Fruit fly (Drosophila melanogaster) whole organism, embryonic: ENCODE data around the gene Vm26Aa.
A peak's percentile ranks its signal among the peaks of the same experiment; 100 is the strongest.

Experiments
- Ada2b ChIP-seq: fragments of 200-800 bp; sonication (Bioruptor generic); IDR thresholded peaks from 2 replicates; pipeline ENCODE4 v1.3.6; 2022; ENCODE audit warnings: missing biosample characterization, missing genetic modification characterization
- Asciz ChIP-seq: fragments of 200-800 bp; sonication (Bioruptor generic); optimal IDR thresholded peaks from 2 replicates; lab custom pipeline; 2017; ENCODE audit warnings: missing biosample characterization, mild to moderate bottlenecking, missing genetic modification characterization, missing genetic modification reagents
- Atf-2 ChIP-seq: fragments of 200-800 bp; sonication (Bioruptor generic); optimal IDR thresholded peaks from 2 replicates; lab custom pipeline; 2016; ENCODE audit warnings: missing biosample characterization, missing genetic modification characterization
- CG10209 ChIP-seq: fragments of 200-800 bp; sonication (Bioruptor generic); optimal IDR thresholded peaks from 3 replicates; lab custom pipeline; 2017; ENCODE audit warnings: missing biosample characterization, mild to moderate bottlenecking, missing genetic modification characterization, missing genetic modification reagents
- CG10462 ChIP-seq: fragments of 200-800 bp; sonication (Bioruptor generic); optimal IDR thresholded peaks from 2 replicates; lab custom pipeline; 2016; ENCODE audit warnings: missing biosample characterization, missing genetic modification characterization
- CG12155 ChIP-seq: fragments of 200-800 bp; sonication (Bioruptor generic); optimal IDR thresholded peaks from 3 replicates; lab custom pipeline; 2016; ENCODE audit warnings: missing biosample characterization, missing genetic modification characterization
- CG12391 ChIP-seq: fragments of 200-800 bp; sonication (Bioruptor generic); optimal IDR thresholded peaks from 3 replicates; lab custom pipeline; 2018; ENCODE audit warnings: missing biosample characterization, mild to moderate bottlenecking, missing genetic modification characterization, moderate library complexity
- CG12744 ChIP-seq: fragments of 200-800 bp; sonication (Bioruptor generic); optimal IDR thresholded peaks from 2 replicates; lab custom pipeline; 2016; ENCODE audit warnings: missing biosample characterization, missing genetic modification characterization
- CG15696 ChIP-seq: fragments of 200-800 bp; sonication (Bioruptor generic); optimal IDR thresholded peaks from 2 replicates; lab custom pipeline; 2019; ENCODE audit warnings: missing biosample characterization, mild to moderate bottlenecking, missing genetic modification characterization, moderate library complexity
- CG2199 ChIP-seq: fragments of 200-800 bp; sonication (Bioruptor generic); IDR thresholded peaks from 3 replicates; pipeline ENCODE4 v1.3.6; 2022; ENCODE audit warnings: missing biosample characterization, missing genetic modification characterization
- CG3065 ChIP-seq: fragments of 200-800 bp; sonication (Bioruptor generic); optimal IDR thresholded peaks from 2 replicates; lab custom pipeline; 2016; ENCODE audit warnings: missing biosample characterization, missing genetic modification characterization
- CG32767 ChIP-seq: fragments of 200-800 bp; sonication (Bioruptor generic); IDR thresholded peaks from 2 replicates; pipeline ENCODE4 v1.3.6; 2022; ENCODE audit warnings: missing biosample characterization, missing genetic modification characterization
- CG4404 ChIP-seq: fragments of 200-800 bp; sonication (Bioruptor generic); IDR thresholded peaks from 2 replicates; pipeline ENCODE4 v1.3.6; 2022; ENCODE audit warnings: missing biosample characterization, missing genetic modification characterization
- CG6791 ChIP-seq: fragments of 200-800 bp; sonication (Bioruptor generic); IDR thresholded peaks from 3 replicates; pipeline ENCODE4 v1.3.6; 2022; ENCODE audit warnings: missing biosample characterization, missing genetic modification characterization; ENCODE audit not compliant: partially characterized antibody
- CG6854 ChIP-seq: fragments of 200-800 bp; sonication (Bioruptor generic); optimal IDR thresholded peaks from 3 replicates; lab custom pipeline; 2017; ENCODE audit warnings: missing biosample characterization, mild to moderate bottlenecking, missing genetic modification characterization
- CG7271 ChIP-seq: fragments of 200-800 bp; sonication (Bioruptor generic); optimal IDR thresholded peaks from 2 replicates; lab custom pipeline; 2018; ENCODE audit warnings: missing biosample characterization, mild to moderate bottlenecking, missing genetic modification characterization, moderate library complexity
- CG7786 ChIP-seq: fragments of 200-800 bp; sonication (Bioruptor generic); optimal IDR thresholded peaks from 2 replicates; lab custom pipeline; 2016; ENCODE audit warnings: missing biosample characterization, missing genetic modification characterization
- CG8089 ChIP-seq: fragments of 200-800 bp; sonication (Bioruptor generic); optimal IDR thresholded peaks from 3 replicates; lab custom pipeline; 2016; ENCODE audit warnings: missing biosample characterization, missing genetic modification characterization
- CG8765 ChIP-seq: fragments of 200-800 bp; sonication (Bioruptor generic); IDR thresholded peaks from 2 replicates; pipeline ENCODE4 v1.3.6; 2022; ENCODE audit warnings: missing biosample characterization, missing genetic modification characterization
- D ChIP-seq, 2 experiments: fragments of 200-800 bp in 1 of 2; fragments of >200 bp in 1 of 2; sonication (Bioruptor generic) in 1 of 2; optimal IDR thresholded peaks; 2 replicates in 1 of 2; 3 replicates in 1 of 2; lab custom pipeline; 2017; ENCODE audit warnings: mild to moderate bottlenecking in 1 of 2, missing biosample characterization in 1 of 2, missing genetic modification characterization in 1 of 2, missing genetic modification reagents in 1 of 2
- Dfd ChIP-seq, 2 experiments: fragments of >200 bp; optimal IDR thresholded peaks; 2 replicates each; lab custom pipeline; 2017; ENCODE audit warnings: missing biosample characterization in 2 of 2, missing genetic modification characterization in 2 of 2
- Dll ChIP-seq: fragments of 200-800 bp; sonication (Bioruptor generic); IDR thresholded peaks from 4 replicates; pipeline ENCODE4 v1.3.6; 2022; ENCODE audit warnings: missing biosample characterization, missing genetic modification characterization; ENCODE audit not compliant: partially characterized antibody
- MESR4 ChIP-seq: fragments of 200-800 bp; sonication (Bioruptor generic); optimal IDR thresholded peaks from 2 replicates; lab custom pipeline; 2018; ENCODE audit warnings: missing biosample characterization, mild to moderate bottlenecking, missing genetic modification characterization, moderate library complexity
- MTF-1 ChIP-seq: fragments of 200-800 bp; sonication (Bioruptor generic); optimal IDR thresholded peaks from 2 replicates; lab custom pipeline; 2018; ENCODE audit warnings: missing biosample characterization, mild to moderate bottlenecking, missing genetic modification characterization, borderline replicate concordance
- Mrtf ChIP-seq: fragments of 200-800 bp; sonication (Bioruptor generic); IDR thresholded peaks from 3 replicates; pipeline ENCODE4 v1.3.6; 2022; ENCODE audit warnings: missing biosample characterization, missing genetic modification characterization
- PHDP ChIP-seq: fragments of 200-800 bp; sonication (Bioruptor generic); optimal IDR thresholded peaks from 3 replicates; lab custom pipeline; 2018; ENCODE audit warnings: missing biosample characterization, mild to moderate bottlenecking, missing genetic modification characterization, moderate library complexity
- Ravus ChIP-seq: fragments of 200-800 bp; sonication (Bioruptor generic); IDR thresholded peaks from 2 replicates; pipeline ENCODE4 v1.3.6; 2022; ENCODE audit warnings: missing biosample characterization, missing genetic modification characterization
- Sox100B ChIP-seq: fragments of 200-800 bp; sonication (Bioruptor generic); optimal IDR thresholded peaks from 3 replicates; lab custom pipeline; 2018; ENCODE audit warnings: missing biosample characterization, mild to moderate bottlenecking, missing genetic modification characterization
- Sry-δ ChIP-seq: fragments of 200-800 bp; sonication (Bioruptor generic); optimal IDR thresholded peaks from 2 replicates; lab custom pipeline; 2016; ENCODE audit warnings: missing biosample characterization, missing genetic modification characterization
- Xbp1 ChIP-seq: fragments of 200-800 bp; sonication (Bioruptor generic); optimal IDR thresholded peaks from 3 replicates; lab custom pipeline; 2016; ENCODE audit warnings: missing biosample characterization, mild to moderate bottlenecking, missing genetic modification characterization
- ab ChIP-seq: fragments of 200-800 bp; sonication (Bioruptor generic); optimal IDR thresholded peaks from 2 replicates; lab custom pipeline; 2016; ENCODE audit warnings: missing biosample characterization, missing genetic modification characterization
- aop ChIP-seq: fragments of 200-800 bp; sonication (Bioruptor generic); IDR thresholded peaks from 2 replicates; pipeline ENCODE4 v1.3.6; 2022; ENCODE audit warnings: missing biosample characterization, missing genetic modification characterization
- btn ChIP-seq: fragments of 200-800 bp; sonication (Bioruptor generic); optimal IDR thresholded peaks from 2 replicates; lab custom pipeline; 2016; ENCODE audit warnings: missing biosample characterization, missing genetic modification characterization
- chm ChIP-seq: fragments of 200-800 bp; sonication (Bioruptor generic); IDR thresholded peaks from 2 replicates; pipeline ENCODE4 v1.3.6; 2022; ENCODE audit warnings: missing biosample characterization, missing genetic modification characterization
- eve ChIP-seq, 2 experiments: fragments of >200 bp; optimal IDR thresholded peaks; 2 replicates each; lab custom pipeline; 2017; ENCODE audit warnings: missing biosample characterization in 2 of 2, missing genetic modification characterization in 2 of 2
- ftz-f1 ChIP-seq: fragments of 200-800 bp; sonication (Bioruptor generic); optimal IDR thresholded peaks from 2 replicates; lab custom pipeline; 2016; ENCODE audit warnings: missing biosample characterization, missing genetic modification characterization
- gem ChIP-seq: fragments of 200-800 bp; sonication (Bioruptor generic); optimal IDR thresholded peaks from 2 replicates; lab custom pipeline; 2019; ENCODE audit warnings: missing biosample characterization, mild to moderate bottlenecking, missing genetic modification characterization, moderate library complexity
- jigr1 ChIP-seq: fragments of 200-800 bp; sonication (Bioruptor generic); IDR thresholded peaks from 3 replicates; pipeline ENCODE4 v1.3.6; 2022; ENCODE audit warnings: missing biosample characterization, missing genetic modification characterization
- lbe ChIP-seq: fragments of 200-800 bp; sonication (Bioruptor generic); optimal IDR thresholded peaks from 2 replicates; lab custom pipeline; 2016; ENCODE audit warnings: missing biosample characterization, mild to moderate bottlenecking, missing genetic modification characterization
- lov ChIP-seq, 2 experiments: fragments of 200-800 bp in 1 of 2; fragments of >200 bp in 1 of 2; sonication (Bioruptor generic) in 1 of 2; IDR thresholded peaks in 1 of 2; optimal IDR thresholded peaks in 1 of 2; 2 replicates in 1 of 2; 3 replicates in 1 of 2; pipeline versions ENCODE4 v1.3.6 to Lab custom; 2017 to 2022; ENCODE audit warnings: missing biosample characterization in 1 of 2, missing genetic modification characterization in 1 of 2
- peb ChIP-seq: fragments of 200-800 bp; sonication (Bioruptor generic); IDR thresholded peaks from 2 replicates; pipeline ENCODE4 v1.3.6; 2022; ENCODE audit warnings: missing biosample characterization, missing genetic modification characterization
- pros ChIP-seq: fragments of 200-800 bp; sonication (Bioruptor generic); optimal IDR thresholded peaks from 3 replicates; lab custom pipeline; 2019; ENCODE audit warnings: missing biosample characterization, mild to moderate bottlenecking, missing genetic modification characterization, moderate library complexity
- sqz ChIP-seq: fragments of 200-800 bp; sonication (Bioruptor generic); optimal IDR thresholded peaks from 3 replicates; lab custom pipeline; 2018; ENCODE audit warnings: missing biosample characterization, mild to moderate bottlenecking, missing genetic modification characterization
- ssp ChIP-seq: fragments of 200-800 bp; sonication (Bioruptor generic); IDR thresholded peaks from 2 replicates; pipeline ENCODE4 v1.3.6; 2022; ENCODE audit warnings: missing biosample characterization, missing genetic modification characterization
- stc ChIP-seq: fragments of 200-800 bp; sonication (Bioruptor generic); IDR thresholded peaks from 2 replicates; pipeline ENCODE4 v1.3.6; 2022; ENCODE audit warnings: missing biosample characterization, missing genetic modification characterization
- sug ChIP-seq: fragments of 200-800 bp; optimal IDR thresholded peaks from 2 replicates; lab custom pipeline; 2019; ENCODE audit warnings: missing biosample characterization, mild to moderate bottlenecking, missing genetic modification characterization, moderate library complexity
- z ChIP-seq: fragments of 200-800 bp; sonication (Bioruptor generic); IDR thresholded peaks from 3 replicates; pipeline ENCODE4 v1.3.6; 2022; ENCODE audit warnings: missing biosample characterization, missing genetic modification characterization

The Vm26Aa gene

DNA sequence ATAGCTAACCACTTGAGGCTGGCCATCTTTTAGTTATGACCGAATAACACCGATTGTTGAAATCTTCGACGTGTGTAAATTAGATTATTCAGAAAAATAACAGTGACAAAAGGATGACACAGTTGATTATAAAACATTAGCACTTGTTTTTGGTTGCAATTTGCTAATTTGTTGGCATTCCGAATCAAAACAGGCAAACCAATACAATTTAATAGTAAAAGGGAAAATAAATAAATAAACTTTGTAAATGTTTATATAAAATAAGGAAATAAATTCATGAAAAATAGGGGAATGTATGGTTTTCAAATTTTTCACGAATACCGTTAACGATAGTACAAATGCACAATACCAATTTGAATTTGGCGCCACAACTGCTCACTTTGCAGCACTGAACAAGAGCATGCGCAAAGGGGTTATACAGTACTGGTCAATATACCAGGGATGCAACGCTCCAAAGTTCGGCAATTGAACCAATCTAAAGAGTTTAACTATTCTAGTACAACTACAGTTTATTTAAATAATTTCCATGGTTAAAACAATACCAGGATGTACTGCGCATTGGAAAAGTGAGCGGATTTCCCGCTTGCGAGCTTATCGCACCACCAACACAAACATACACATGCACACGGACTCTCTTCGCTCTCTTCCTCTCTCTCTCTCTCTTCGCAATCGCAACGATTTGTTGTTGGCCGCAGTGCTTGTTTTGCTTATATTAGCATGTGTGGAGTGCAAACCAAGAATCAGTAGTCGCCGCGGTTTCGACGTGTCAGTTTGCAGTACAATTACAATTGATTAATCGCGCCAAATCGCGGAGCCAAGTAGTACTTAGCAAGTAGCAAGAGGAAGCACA, 16.7 kb downstream of the Vm26Aa start, which contains the start of the genes Sfp26Ad and Gpdh1 (continued):
- TF ChIP-seq gem (peak; percentile 79), CG8765 (GFP tag; lab: Robert Waterston, UW) (no peak), CG4404 (GFP tag; lab: Robert Waterston, UW) (peak; percentile 32; the same call in 1 of the 2 replicates), eve (GFP tag; optimal IDR thresholded peaks at IDR 0.05; lab: Kevin White, UChicago) (no peak), CG7786 (peak; percentile 77), CG10462 (GFP tag; lab: Kevin White, UChicago) (peak; percentile 49), jigr1 (no peak), z (GFP tag; lab: Robert Waterston, UW) (0 out of 3 replicates have a peak, but pooled peaks have one; percentile 22), ab (GFP tag; lab: Kevin White, UChicago) (peak; percentile 26), CG6854 (GFP tag; lab: Kevin White, UChicago) (peak; percentile 47), CG6791 (GFP tag; lab: Robert Waterston, UW) (peak; percentile 42; the same call in 1 of the 3 replicates), stc (GFP tag; lab: Robert Waterston, UW) (peak; percentile 46), btn (peak; percentile 11), CG2199 (GFP tag; lab: Robert Waterston, UW) (peak; percentile 72; the same call in 2 of the 3 replicates), MESR4 (peak; percentile 65), lbe (GFP tag; lab: Kevin White, UChicago) (peak; percentile 80), Atf-2 (GFP tag; lab: Kevin White, UChicago) (peak; percentile 34), sqz (peak; percentile 36), Mrtf (GFP tag; lab: Robert Waterston, UW) (peak; percentile 46; the same call in 1 of the 3 replicates), D (optimal IDR thresholded peaks at IDR 0.05; lab: Kevin White, UChicago) (no peak), D (GFP tag; optimal IDR thresholded peaks at IDR 0.05; lab: Kevin White, UChicago) (peak; percentile 47), CG3065 (GFP tag; lab: Kevin White, UChicago) (peak; percentile 15), CG12391 (tag; lab: Kevin White, UChicago) (peak; percentile 82), Ada2b (GFP tag; lab: Robert Waterston, UW) (peak; percentile 54; the same call in 1 of the 2 replicates), CG7271 (tag; lab: Kevin White, UChicago) (no peak), CG12744 (GFP tag; lab: Kevin White, UChicago) (peak; percentile 38), peb (GFP tag; lab: Robert Waterston, UW) (0 out of 2 replicates have a peak, but pooled peaks have one; percentile 11), aop (GFP tag; lab: Robert Waterston, UW) (no peak), pros (no peak), Asciz (GFP tag; lab: Kevin White, UChicago) (peak; percentile 5), ftz-f1 (GFP tag; lab: Kevin White, UChicago) (peak; percentile 51), Ravus (no peak), chm (GFP tag; lab: Robert Waterston, UW) (peak; percentile 73), CG15696 (tag; lab: Kevin White, UChicago) (peak; percentile 46), CG12155 (GFP tag; lab: Kevin White, UChicago) (peak; percentile 85), MTF-1 (GFP tag; lab: Kevin White, UChicago) (no peak), CG8089 (GFP tag; lab: Kevin White, UChicago) (peak; percentile 45), Sox100B (GFP tag; lab: Kevin White, UChicago) (peak; percentile 34), Dll (GFP tag; lab: Robert Waterston, UW) (peak; percentile 77), ssp (GFP tag; lab: Robert Waterston, UW) (peak; percentile 54), sug (peak; percentile 56), Dfd (GFP tag; optimal IDR thresholded peaks at IDR 0.05; lab: Kevin White, UChicago) (no peak), Sry-δ (GFP tag; lab: Kevin White, UChicago) (peak; percentile 68), CG32767 (GFP tag; lab: Robert Waterston, UW) (peak; percentile 61; the same call in 1 of the 2 replicates), Xbp1 (peak; percentile 86), PHDP (tag; lab: Kevin White, UChicago) (peak; percentile 73), CG10209 (GFP tag; lab: Kevin White, UChicago) (peak; percentile 74), lov (optimal IDR thresholded peaks at IDR 0.05; lab: Kevin White, UChicago) (no peak), lov (GFP tag; IDR thresholded peaks at IDR 0.05; lab: Robert Waterston, UW) (peak; percentile 43; the same call in 1 of the 3 replicates)
